Worm (Caenorhabditis elegans) whole organism, mixed stage, embryonic: ENCODE results near the gene W09G12.7.
A peak's percentile ranks its signal among the peaks of the same experiment; 100 is the strongest.

Experiments
- M03D4.4 ChIP-seq: sonication (generic microtip); optimal IDR thresholded peaks from 2 replicates; lab custom pipeline; 2017; ENCODE audit warnings: mild to moderate bottlenecking, missing genetic modification characterization, missing compliant biosample characterization
- bed-3 ChIP-seq: fragments of 200-800 bp; sonication (Bioruptor generic); optimal IDR thresholded peaks from 3 replicates; lab custom pipeline; 2018; ENCODE audit warnings: mild to moderate bottlenecking, missing genetic modification characterization, moderate library complexity, missing compliant biosample characterization
- blmp-1 ChIP-seq: fragments of 150-350 bp; optimal IDR thresholded peaks from 2 replicates; lab custom pipeline; 2014; ENCODE audit warnings: missing biosample characterization, missing genetic modification characterization
- ceh-39 ChIP-seq: fragments of 150-350 bp; optimal IDR thresholded peaks from 2 replicates; lab custom pipeline; 2014; ENCODE audit warnings: missing biosample characterization, missing genetic modification characterization
- ceh-43 ChIP-seq: fragments of 200-800 bp; sonication (Bioruptor generic); optimal IDR thresholded peaks from 2 replicates; lab custom pipeline; 2018; ENCODE audit warnings: mild to moderate bottlenecking, missing genetic modification characterization, moderate library complexity, missing compliant biosample characterization
- ceh-83 ChIP-seq: fragments of 200-800 bp; sonication (Bioruptor generic); optimal IDR thresholded peaks from 2 replicates; lab custom pipeline; 2018; ENCODE audit warnings: mild to moderate bottlenecking, missing genetic modification characterization, missing compliant biosample characterization
- ces-1 ChIP-seq: fragments of 150-350 bp; optimal IDR thresholded peaks from 2 replicates; lab custom pipeline; 2014; ENCODE audit warnings: missing biosample characterization, missing genetic modification reagents, missing genetic modification characterization
- cnd-1 ChIP-seq: fragments of 200-800 bp; sonication (Bioruptor generic); optimal IDR thresholded peaks from 2 replicates; lab custom pipeline; 2018; ENCODE audit warnings: mild to moderate bottlenecking, missing genetic modification characterization, missing compliant biosample characterization
- drap-1 ChIP-seq: fragments of 200-800 bp; sonication (Bioruptor generic); optimal IDR thresholded peaks from 3 replicates; lab custom pipeline; 2018; ENCODE audit warnings: mild to moderate bottlenecking, missing genetic modification characterization, missing compliant biosample characterization
- elt-1 ChIP-seq: sonication (generic microtip); optimal IDR thresholded peaks from 2 replicates; lab custom pipeline; 2017; ENCODE audit warnings: missing genetic modification characterization, mild to moderate bottlenecking, missing compliant biosample characterization, antibody characterized with exemption, moderate library complexity, borderline replicate concordance; ENCODE audit not compliant: insufficient read depth
- elt-3 ChIP-seq: fragments of 150-350 bp; optimal IDR thresholded peaks from 2 replicates; lab custom pipeline; 2014; ENCODE audit warnings: missing biosample characterization, missing genetic modification characterization
- flh-1 ChIP-seq: fragments of 200-800 bp; sonication (Bioruptor generic); optimal IDR thresholded peaks from 2 replicates; lab custom pipeline; 2018; ENCODE audit warnings: mild to moderate bottlenecking, missing genetic modification characterization, moderate library complexity, missing compliant biosample characterization
- ham-2 ChIP-seq: fragments of 200-800 bp; sonication (Bioruptor generic); optimal IDR thresholded peaks from 2 replicates; lab custom pipeline; 2018; ENCODE audit warnings: mild to moderate bottlenecking, missing genetic modification characterization, missing compliant biosample characterization
- hlh-1 ChIP-seq: fragments of 150-350 bp; optimal IDR thresholded peaks from 2 replicates; lab custom pipeline; 2014; ENCODE audit warnings: missing biosample characterization, missing genetic modification reagents, missing genetic modification characterization
- lin-13 ChIP-seq: fragments of 150-350 bp; optimal IDR thresholded peaks from 2 replicates; lab custom pipeline; 2014; ENCODE audit warnings: missing biosample characterization, missing genetic modification characterization
- lin-32 ChIP-seq: fragments of 200-800 bp; sonication (Bioruptor generic); optimal IDR thresholded peaks from 2 replicates; lab custom pipeline; 2018; ENCODE audit warnings: mild to moderate bottlenecking, missing genetic modification characterization, missing compliant biosample characterization
- lsy-2 ChIP-seq: fragments of 150-350 bp; optimal IDR thresholded peaks from 2 replicates; lab custom pipeline; 2014; ENCODE audit warnings: missing biosample characterization, missing genetic modification characterization
- mab-5 ChIP-seq: fragments of 150-350 bp; optimal IDR thresholded peaks from 2 replicates; lab custom pipeline; 2014; ENCODE audit warnings: missing biosample characterization, missing genetic modification characterization
- mep-1 ChIP-seq: fragments of 150-350 bp; optimal IDR thresholded peaks from 2 replicates; lab custom pipeline; 2017; ENCODE audit warnings: missing biosample characterization, missing genetic modification reagents, missing genetic modification characterization, inconsistent platforms
- mls-2 ChIP-seq: sonication (generic microtip); optimal IDR thresholded peaks from 2 replicates; lab custom pipeline; 2016; ENCODE audit warnings: mild to moderate bottlenecking, missing genetic modification characterization, moderate library complexity, missing compliant biosample characterization
- nhr-12 ChIP-seq: fragments of 150-350 bp; optimal IDR thresholded peaks from 2 replicates; lab custom pipeline; 2014; ENCODE audit warnings: missing biosample characterization, missing genetic modification characterization
- nhr-2 ChIP-seq: fragments of 150-350 bp; optimal IDR thresholded peaks from 2 replicates; lab custom pipeline; 2014; ENCODE audit warnings: missing biosample characterization, missing genetic modification characterization
- nhr-237 ChIP-seq: fragments of 150-350 bp; optimal IDR thresholded peaks from 2 replicates; lab custom pipeline; 2014; ENCODE audit warnings: missing biosample characterization, missing genetic modification characterization
- nhr-28 ChIP-seq: fragments of 150-350 bp; optimal IDR thresholded peaks from 2 replicates; lab custom pipeline; 2014; ENCODE audit warnings: missing biosample characterization, missing genetic modification characterization
- nhr-76 ChIP-seq: sonication (generic microtip); optimal IDR thresholded peaks from 2 replicates; lab custom pipeline; 2017; ENCODE audit warnings: missing biosample characterization, missing genetic modification characterization
- pha-4 ChIP-seq: fragments of 150-350 bp; optimal IDR thresholded peaks from 2 replicates; lab custom pipeline; 2018; ENCODE audit warnings: missing biosample characterization, missing genetic modification reagents, missing genetic modification characterization
- sem-2 ChIP-seq: fragments of 200-800 bp; sonication (Bioruptor generic); optimal IDR thresholded peaks from 2 replicates; lab custom pipeline; 2018; ENCODE audit warnings: mild to moderate bottlenecking, missing genetic modification characterization, missing compliant biosample characterization
- snpc-4 ChIP-seq: fragments of 150-350 bp; optimal IDR thresholded peaks from 2 replicates; lab custom pipeline; 2014; ENCODE audit warnings: missing biosample characterization, missing genetic modification characterization
- sptf-1 ChIP-seq: sonication (generic microtip); optimal IDR thresholded peaks from 2 replicates; lab custom pipeline; 2017; ENCODE audit warnings: mild to moderate bottlenecking, missing genetic modification characterization, moderate library complexity, missing compliant biosample characterization
- tbx-8 ChIP-seq: fragments of 200-800 bp; sonication (Bioruptor generic); optimal IDR thresholded peaks from 2 replicates; lab custom pipeline; 2018; ENCODE audit warnings: mild to moderate bottlenecking, missing genetic modification characterization, moderate library complexity, missing compliant biosample characterization
- unc-120 ChIP-seq: sonication (generic microtip); optimal IDR thresholded peaks from 2 replicates; lab custom pipeline; 2017; ENCODE audit warnings: missing genetic modification characterization, missing compliant biosample characterization; ENCODE audit not compliant: poor library complexity, severe bottlenecking
- unc-39 ChIP-seq: fragments of 150-350 bp; optimal IDR thresholded peaks from 2 replicates; lab custom pipeline; 2014; ENCODE audit warnings: missing biosample characterization, missing genetic modification characterization
- unc-62 ChIP-seq: fragments of 150-350 bp; optimal IDR thresholded peaks from 2 replicates; lab custom pipeline; 2014; ENCODE audit warnings: missing biosample characterization, missing genetic modification reagents, missing genetic modification characterization
- zip-8 ChIP-seq: fragments of 150-350 bp; optimal IDR thresholded peaks from 2 replicates; lab custom pipeline; 2014; ENCODE audit warnings: missing biosample characterization, missing genetic modification characterization
- ztf-11 ChIP-seq: fragments of 150-350 bp; optimal IDR thresholded peaks from 2 replicates; lab custom pipeline; 2014; ENCODE audit warnings: missing biosample characterization, missing genetic modification characterization

Gene W09G12.7

ce11 chrIV:1235785-1236184, 6.9 kb downstream of the W09G12.7 start:
- no peak for TF ChIP-seq mls-2 (tag; lab: Kevin White, UChicago)
- TF ChIP-seq blmp-1 (tag; lab: Kevin White, UChicago): no peak
- TF ChIP-seq unc-39 (tag; lab: Kevin White, UChicago): no peak
- TF ChIP-seq unc-62 (GFP tag; lab: Kevin White, UChicago): no peak
- no peak for TF ChIP-seq nhr-2
- no peak for TF ChIP-seq ces-1 (GFP tag; lab: Kevin White, UChicago)
- TF ChIP-seq flh-1 (GFP tag; lab: Kevin White, UChicago): no peak
- no peak for TF ChIP-seq lin-13 (tag; lab: Kevin White, UChicago)
- TF ChIP-seq drap-1 (GFP tag; lab: Kevin White, UChicago): no peak
- no peak for TF ChIP-seq ztf-11 (tag; lab: Kevin White, UChicago)

- TF ChIP-seq mab-5 (tag; lab: Kevin White, UChicago) (no peak), nhr-28 (no peak), ces-1 (GFP tag; lab: Kevin White, UChicago) (no peak), pha-4 (tag; lab: Kevin White, UChicago) (no peak), lin-32 (GFP tag; lab: Kevin White, UChicago) (no peak), nhr-2 (no peak), hlh-1 (tag; lab: Kevin White, UChicago) (no peak), unc-120 (no peak), snpc-4 (no peak), M03D4.4 (tag; lab: Kevin White, UChicago) (no peak), cnd-1 (no peak), ceh-83 (no peak), ztf-11 (tag; lab: Kevin White, UChicago) (no peak), tbx-8 (GFP tag; lab: Kevin White, UChicago) (no peak)
Measured at ce11 chrIV:1238147-1238546, 9.3 kb downstream of the W09G12.7 start.

- no peak for TF ChIP-seq snpc-4
- TF ChIP-seq nhr-76 (tag; lab: Kevin White, UChicago): no peak
- TF ChIP-seq drap-1 (GFP tag; lab: Kevin White, UChicago): no peak
- TF ChIP-seq blmp-1 (tag; lab: Kevin White, UChicago): no peak
- no peak for TF ChIP-seq tbx-8 (GFP tag; lab: Kevin White, UChicago)
- TF ChIP-seq ceh-43 (GFP tag; lab: Kevin White, UChicago): no peak
- no peak for TF ChIP-seq sem-2 (GFP tag; lab: Kevin White, UChicago)
- no peak for TF ChIP-seq ceh-39 (tag; lab: Kevin White, UChicago)
- TF ChIP-seq M03D4.4 (tag; lab: Kevin White, UChicago): no peak
- TF ChIP-seq lsy-2 (tag; lab: Kevin White, UChicago): peak; percentile 64
- no peak for TF ChIP-seq lin-32 (GFP tag; lab: Kevin White, UChicago)
- no peak for TF ChIP-seq ztf-11 (tag; lab: Kevin White, UChicago)
- no peak for TF ChIP-seq unc-39 (tag; lab: Kevin White, UChicago)
- TF ChIP-seq ceh-83: no peak
- no peak for TF ChIP-seq nhr-28
- no peak for TF ChIP-seq ham-2
- no peak for TF ChIP-seq unc-62 (GFP tag; lab: Kevin White, UChicago)
- no peak for TF ChIP-seq mls-2 (tag; lab: Kevin White, UChicago)
- no peak for TF ChIP-seq elt-3
- TF ChIP-seq nhr-12 (tag; lab: Kevin White, UChicago): no peak
- TF ChIP-seq nhr-237 (tag; lab: Kevin White, UChicago): peak; percentile 64
- TF ChIP-seq sptf-1 (tag; lab: Kevin White, UChicago): no peak
- no peak for TF ChIP-seq bed-3 (GFP tag; lab: Kevin White, UChicago)
- TF ChIP-seq pha-4 (tag; lab: Kevin White, UChicago): peak; percentile 32
- peak; percentile 51 for TF ChIP-seq lin-13 (tag; lab: Kevin White, UChicago)
- no peak for TF ChIP-seq unc-120
- TF ChIP-seq mep-1 (tag; lab: Kevin White, UChicago): peak; percentile 36
- no peak for TF ChIP-seq cnd-1
- TF ChIP-seq nhr-2: no peak
- no peak for TF ChIP-seq zip-8 (tag; lab: Kevin White, UChicago)
- no peak for TF ChIP-seq hlh-1 (tag; lab: Kevin White, UChicago)
- TF ChIP-seq flh-1 (GFP tag; lab: Kevin White, UChicago): no peak
Measured at ce11 chrIV:1239686-1240085, 10.8 kb downstream of the W09G12.7 start, which contains the start of gene F38A1.8. Gene F38A1.8, minus strand, starts transcription at chrIV:1239852.

- TF ChIP-seq elt-1 (tag; lab: Kevin White, UChicago) (no peak), elt-3 (no peak), nhr-2 (no peak), unc-39 (tag; lab: Kevin White, UChicago) (no peak), nhr-12 (tag; lab: Kevin White, UChicago) (no peak)
Measured at ce11 chrIV:1243295-1243694, 14.4 kb downstream of the W09G12.7 start, which contains the start of gene F38A1.15. Gene F38A1.15, minus strand, starts transcription at chrIV:1243395.
